Worm (Caenorhabditis elegans) whole organism, young adult: ENCODE measurements around the gene cyp-13A11.

Experiments
- C06A6.2 ChIP-seq: fragments of 200-800 bp; sonication (Bioruptor generic); conservative IDR thresholded peaks from 2 replicates; pipeline ENCODE4 v1.3.6; 2022; ENCODE audit warnings: missing genetic modification characterization, missing compliant biosample characterization
- F22D6.2 ChIP-seq: sonication (generic microtip); optimal IDR thresholded peaks from 2 replicates; lab custom pipeline; 2016; ENCODE audit warnings: mild to moderate bottlenecking, missing genetic modification characterization, missing compliant biosample characterization
- F23B12.7 ChIP-seq: sonication (generic microtip); optimal IDR thresholded peaks from 2 replicates; lab custom pipeline; 2017; ENCODE audit warnings: missing genetic modification characterization, mild to moderate bottlenecking, missing compliant biosample characterization, antibody characterized with exemption, moderate library complexity; ENCODE audit not compliant: insufficient read depth
- F33H1.4 ChIP-seq: fragments of 200-800 bp; sonication (Bioruptor generic); IDR thresholded peaks from 2 replicates; pipeline ENCODE4 v1.3.6; 2022; ENCODE audit warnings: missing genetic modification reagents, missing genetic modification characterization, missing compliant biosample characterization
- F37B4.10 ChIP-seq: fragments of 200-800 bp; sonication (Bioruptor generic); IDR thresholded peaks from 2 replicates; pipeline ENCODE4 v1.3.6; 2022; ENCODE audit warnings: missing genetic modification characterization, missing compliant biosample characterization
- F55B11.4 ChIP-seq: sonication (generic microtip); optimal IDR thresholded peaks from 2 replicates; lab custom pipeline; 2016; ENCODE audit warnings: missing compliant biosample characterization, missing genetic modification characterization, borderline replicate concordance; ENCODE audit not compliant: insufficient read depth
- Y67H2A.10 ChIP-seq: fragments of 200-800 bp; sonication (Bioruptor generic); conservative IDR thresholded peaks from 2 replicates; pipeline ENCODE4 v1.3.6; 2022; ENCODE audit warnings: missing genetic modification reagents, missing genetic modification characterization, missing compliant biosample characterization
- Y95B8A.8 ChIP-seq: fragments of 200-800 bp; sonication (Bioruptor generic); IDR thresholded peaks from 2 replicates; pipeline ENCODE4 v1.3.6; 2022; ENCODE audit warnings: missing genetic modification reagents, missing genetic modification characterization, missing compliant biosample characterization
- ZK185.1 ChIP-seq: sonication (generic microtip); optimal IDR thresholded peaks from 2 replicates; lab custom pipeline; 2016; ENCODE audit warnings: mild to moderate bottlenecking, missing genetic modification characterization, missing compliant biosample characterization; ENCODE audit not compliant: poor library complexity, severe bottlenecking
- akir-1 ChIP-seq: fragments of 200-800 bp; sonication (Bioruptor generic); optimal IDR thresholded peaks from 2 replicates; lab custom pipeline; 2018; ENCODE audit warnings: mild to moderate bottlenecking, missing genetic modification characterization, moderate library complexity, missing compliant biosample characterization
- atf-7 ChIP-seq: sonication (generic microtip); optimal IDR thresholded peaks from 2 replicates; lab custom pipeline; 2017; ENCODE audit warnings: mild to moderate bottlenecking, missing genetic modification characterization, missing compliant biosample characterization
- attf-5 ChIP-seq: fragments of 200-800 bp; sonication (Bioruptor generic); optimal IDR thresholded peaks from 2 replicates; lab custom pipeline; 2018; ENCODE audit warnings: mild to moderate bottlenecking, missing genetic modification characterization, missing compliant biosample characterization
- bed-2 ChIP-seq: fragments of 200-800 bp; sonication (Bioruptor generic); IDR thresholded peaks from 2 replicates; pipeline ENCODE4 v1.3.6; 2022; ENCODE audit warnings: missing genetic modification reagents, missing genetic modification characterization, missing compliant biosample characterization
- cebp-1 ChIP-seq, 2 experiments: fragments of 200-800 bp in 1 of 2; sonication (Bioruptor generic) in 1 of 2; sonication (generic microtip) in 1 of 2; IDR thresholded peaks in 1 of 2; optimal IDR thresholded peaks in 1 of 2; 2 replicates each; pipeline versions ENCODE4 v1.3.6 to Lab custom; 2017 to 2022; ENCODE audit warnings: missing compliant biosample characterization in 2 of 2, missing genetic modification characterization in 2 of 2, mild to moderate bottlenecking in 1 of 2, missing genetic modification reagents in 1 of 2, moderate library complexity in 1 of 2
- dox-1 ChIP-seq: fragments of 200-800 bp; sonication (Bioruptor generic); IDR thresholded peaks from 2 replicates; pipeline ENCODE4 v1.3.6; 2022; ENCODE audit warnings: missing genetic modification reagents, missing genetic modification characterization, missing compliant biosample characterization
- dpff-1 ChIP-seq: sonication (generic microtip); optimal IDR thresholded peaks from 2 replicates; lab custom pipeline; 2017; ENCODE audit warnings: mild to moderate bottlenecking, missing genetic modification characterization, missing compliant biosample characterization
- egl-18 ChIP-seq: fragments of 200-800 bp; sonication (Bioruptor generic); IDR thresholded peaks from 2 replicates; pipeline ENCODE4 v1.3.6; 2022; ENCODE audit warnings: missing genetic modification reagents, missing genetic modification characterization, missing compliant biosample characterization
- ets-4 ChIP-seq: fragments of 200-800 bp; sonication (Bioruptor generic); optimal IDR thresholded peaks from 2 replicates; lab custom pipeline; 2018; ENCODE audit warnings: mild to moderate bottlenecking, missing genetic modification characterization, missing compliant biosample characterization
- hlh-26 ChIP-seq: fragments of 200-800 bp; sonication (Bioruptor generic); conservative IDR thresholded peaks from 2 replicates; pipeline ENCODE4 v1.3.6; 2022; ENCODE audit warnings: missing genetic modification reagents, missing genetic modification characterization, missing compliant biosample characterization
- hmg-1.2 ChIP-seq: fragments of 200-800 bp; sonication (Bioruptor generic); IDR thresholded peaks from 2 replicates; pipeline ENCODE4 v1.3.6; 2022; ENCODE audit warnings: missing genetic modification reagents, missing genetic modification characterization, missing compliant biosample characterization
- hrde-1 ChIP-seq: sonication (generic microtip); optimal IDR thresholded peaks from 2 replicates; lab custom pipeline; 2016; ENCODE audit warnings: missing genetic modification characterization, mild to moderate bottlenecking, missing compliant biosample characterization, moderate library complexity, missing genotype, missing genetic modification reagents, borderline replicate concordance
- hsf-1 ChIP-seq: fragments of 200-800 bp; sonication (Bioruptor generic); IDR thresholded peaks from 2 replicates; pipeline ENCODE4 v1.3.6; 2022; ENCODE audit warnings: missing genetic modification reagents, missing genetic modification characterization, missing compliant biosample characterization
- let-607 ChIP-seq, 2 experiments: fragments of 200-800 bp in 1 of 2; sonication (Bioruptor generic) in 1 of 2; sonication (generic microtip) in 1 of 2; optimal IDR thresholded peaks; 2 replicates each; lab custom pipeline; 2016 to 2018; ENCODE audit warnings: mild to moderate bottlenecking in 2 of 2, missing compliant biosample characterization in 2 of 2, missing genetic modification characterization in 2 of 2, moderate library complexity in 2 of 2, missing genotype in 1 of 2
- lin-26 ChIP-seq: fragments of 200-800 bp; sonication (Bioruptor generic); IDR thresholded peaks from 2 replicates; pipeline ENCODE4 v1.3.6; 2022; ENCODE audit warnings: missing genetic modification reagents, missing genetic modification characterization, missing compliant biosample characterization
- lin-40 ChIP-seq: sonication (generic microtip); optimal IDR thresholded peaks from 2 replicates; lab custom pipeline; 2016; ENCODE audit warnings: missing genetic modification characterization, mild to moderate bottlenecking, missing compliant biosample characterization, missing genotype, missing genetic modification reagents
- lin-54 ChIP-seq: fragments of 200-800 bp; sonication (Bioruptor generic); optimal IDR thresholded peaks from 2 replicates; lab custom pipeline; 2018; ENCODE audit warnings: mild to moderate bottlenecking, missing genetic modification characterization, missing compliant biosample characterization
- lir-1 ChIP-seq: fragments of 200-800 bp; sonication (Bioruptor generic); conservative IDR thresholded peaks from 2 replicates; pipeline ENCODE4 v1.3.6; 2022; ENCODE audit warnings: missing genetic modification reagents, missing genetic modification characterization, missing compliant biosample characterization
- mcd-1 ChIP-seq: fragments of 200-800 bp; sonication (Bioruptor generic); IDR thresholded peaks from 2 replicates; pipeline ENCODE4 v1.3.6; 2022; ENCODE audit warnings: missing genetic modification reagents, missing genetic modification characterization, missing compliant biosample characterization
- mel-28 ChIP-seq: sonication (generic microtip); optimal IDR thresholded peaks from 2 replicates; lab custom pipeline; 2016; ENCODE audit warnings: borderline replicate concordance, mild to moderate bottlenecking, missing genetic modification characterization, missing compliant biosample characterization
- mxl-1 ChIP-seq: sonication (generic microtip); optimal IDR thresholded peaks from 2 replicates; lab custom pipeline; 2016; ENCODE audit warnings: missing genetic modification characterization, missing compliant biosample characterization
- nhr-90 ChIP-seq: sonication (generic microtip); optimal IDR thresholded peaks from 2 replicates; lab custom pipeline; 2016; ENCODE audit warnings: missing genotype, mild to moderate bottlenecking, missing genetic modification characterization, missing compliant biosample characterization
- pbrm-1 ChIP-seq: fragments of 200-800 bp; sonication (Bioruptor generic); IDR thresholded peaks from 2 replicates; pipeline ENCODE4 v1.3.6; 2022; ENCODE audit warnings: missing genetic modification reagents, missing genetic modification characterization, missing compliant biosample characterization
- rpc-1 ChIP-seq, 2 experiments: fragments of 150-350 bp in 1 of 2; sonication (generic microtip) in 1 of 2; optimal IDR thresholded peaks; 2 replicates each; lab custom pipeline; 2014 to 2018; ENCODE audit warnings: missing biosample characterization in 1 of 2, missing genetic modification characterization in 1 of 2, missing genetic modification reagents in 1 of 2, missing genotype in 1 of 2
- snpc-1.1 ChIP-seq: sonication (generic microtip); optimal IDR thresholded peaks from 2 replicates; lab custom pipeline; 2017; ENCODE audit warnings: missing genetic modification characterization, mild to moderate bottlenecking, missing compliant biosample characterization, antibody characterized with exemption, moderate library complexity, missing genotype, missing genetic modification reagents; ENCODE audit not compliant: insufficient read depth
- snpc-1.3 ChIP-seq: sonication (generic microtip); optimal IDR thresholded peaks from 2 replicates; lab custom pipeline; 2017; ENCODE audit warnings: missing genetic modification characterization, mild to moderate bottlenecking, missing compliant biosample characterization, antibody characterized with exemption, moderate library complexity, missing genotype, missing genetic modification reagents; ENCODE audit not compliant: insufficient read depth
- snpc-4 ChIP-seq, 5 experiments: fragments of 150-350 bp in 1 of 5; sonication (generic microtip) in 4 of 5; optimal IDR thresholded peaks; 2 replicates each; lab custom pipeline; 2014 to 2018; ENCODE audit warnings: missing genetic modification characterization in 5 of 5, missing biosample characterization in 3 of 5, antibody characterized with exemption in 2 of 5, mild to moderate bottlenecking in 2 of 5, missing compliant biosample characterization in 2 of 5, missing genotype in 2 of 5, moderate library complexity in 2 of 5, missing genetic modification reagents in 1 of 5
- somi-1 ChIP-seq: fragments of 200-800 bp; sonication (Bioruptor generic); optimal IDR thresholded peaks from 2 replicates; lab custom pipeline; 2018; ENCODE audit warnings: mild to moderate bottlenecking, missing genetic modification characterization, missing compliant biosample characterization
- tbp1 ChIP-seq: fragments of 200-800 bp; sonication (Bioruptor generic); optimal IDR thresholded peaks from 2 replicates; lab custom pipeline; 2018; ENCODE audit warnings: mild to moderate bottlenecking, missing genetic modification characterization, missing compliant biosample characterization
- unc-62 ChIP-seq: fragments of 150-350 bp; optimal IDR thresholded peaks from 2 replicates; lab custom pipeline; 2014; ENCODE audit warnings: missing biosample characterization, missing genetic modification reagents, missing genetic modification characterization
- ztf-22 ChIP-seq: fragments of 200-800 bp; sonication (Bioruptor generic); optimal IDR thresholded peaks from 2 replicates; lab custom pipeline; 2018; ENCODE audit warnings: mild to moderate bottlenecking, missing genetic modification characterization, moderate library complexity, missing compliant biosample characterization
- ztf-25 ChIP-seq: fragments of 200-800 bp; sonication (Bioruptor generic); IDR thresholded peaks from 2 replicates; pipeline ENCODE4 v1.3.6; 2022; ENCODE audit warnings: missing genetic modification reagents, missing genetic modification characterization, missing compliant biosample characterization
- ztf-26 ChIP-seq: sonication (generic microtip); optimal IDR thresholded peaks from 2 replicates; lab custom pipeline; 2017; ENCODE audit warnings: missing genetic modification characterization, missing compliant biosample characterization
- ztf-3 ChIP-seq: fragments of 200-800 bp; sonication (Bioruptor generic); optimal IDR thresholded peaks from 2 replicates; lab custom pipeline; 2018; ENCODE audit warnings: mild to moderate bottlenecking, missing genetic modification characterization, missing compliant biosample characterization

The cyp-13A11 gene

ce11 chrIII:13067884-13068767 lies 47.3 kb downstream of the cyp-13A11 start (continued):
- TF ChIP-seq hmg-1.2: peak; percentile 72
- peak; percentile 3 for TF ChIP-seq ztf-22 (GFP tag; lab: Kevin White, UChicago)
- peak; percentile 62 for TF ChIP-seq pbrm-1 (GFP tag; lab: Robert Waterston, UW)
- TF ChIP-seq dox-1 (GFP tag; lab: Robert Waterston, UW): peak; percentile 66
- peak; percentile 44 for TF ChIP-seq tbp1
- TF ChIP-seq snpc-1.3: peak; percentile 3
- TF ChIP-seq mcd-1 (GFP tag; lab: Robert Waterston, UW): peak; percentile 58
- TF ChIP-seq F33H1.4 (GFP tag; lab: Robert Waterston, UW): no peak
- TF ChIP-seq lin-40 (tag; lab: Kevin White, UChicago): peak; percentile 86
- no peak for TF ChIP-seq mel-28 (tag; lab: Kevin White, UChicago)
- peak; percentile 82 for TF ChIP-seq attf-5 (GFP tag; lab: Kevin White, UChicago)
- peak; percentile 39 to 47 for TF ChIP-seq let-607 (tag; optimal IDR thresholded peaks at IDR 0.05; lab: Kevin White, UChicago)
- peak; percentile 67 for TF ChIP-seq akir-1
- no peak for TF ChIP-seq dpff-1 (tag; lab: Kevin White, UChicago)
- peak; percentile 36 for TF ChIP-seq F23B12.7 (tag; lab: Kevin White, UChicago)
- TF ChIP-seq ztf-3 (GFP tag; lab: Kevin White, UChicago): no peak
- TF ChIP-seq cebp-1 (GFP tag; IDR thresholded peaks at IDR 0.05; lab: Robert Waterston, UW): peak; percentile 23; the same call in 1 of the 2 replicates
- TF ChIP-seq cebp-1 (tag; optimal IDR thresholded peaks at IDR 0.05; lab: Kevin White, UChicago): peak; percentile 79
- TF ChIP-seq ZK185.1 (tag; lab: Kevin White, UChicago): peak; percentile 36
- no peak for TF ChIP-seq F22D6.2 (tag; lab: Kevin White, UChicago)
- TF ChIP-seq mxl-1: no peak
- peak; percentile 12; the same call in 1 of the 2 replicates for TF ChIP-seq bed-2
- no peak for TF ChIP-seq hlh-26 (GFP tag; lab: Robert Waterston, UW)
- no peak for TF ChIP-seq somi-1
- peak; percentile 37; the same call in 1 of the 2 replicates for TF ChIP-seq hsf-1
- TF ChIP-seq lir-1 (GFP tag; lab: Robert Waterston, UW): peak; percentile 99
- no peak for TF ChIP-seq snpc-4 (GFP tag; optimal IDR thresholded peaks at IDR 0.05; lab: Kevin White, UChicago)
- TF ChIP-seq snpc-4 (tag; optimal IDR thresholded peaks at IDR 0.05; lab: Kevin White, UChicago): peak in 3 of 4 experiments; percentile 41 to 60 (median 52)
- TF ChIP-seq lin-26 (GFP tag; lab: Robert Waterston, UW): peak; percentile 55; the same call in 1 of the 2 replicates
- TF ChIP-seq atf-7: no peak
- 0 out of 2 replicates have a peak, but pooled peaks have one; percentile 72 for TF ChIP-seq F37B4.10 (GFP tag; lab: Robert Waterston, UW)
- TF ChIP-seq C06A6.2 (GFP tag; lab: Robert Waterston, UW): peak; percentile 68
- peak; percentile 32 for TF ChIP-seq nhr-90 (tag; lab: Kevin White, UChicago)
- TF ChIP-seq ztf-26 (tag; lab: Kevin White, UChicago): peak; percentile 29
- no peak for TF ChIP-seq ztf-25 (GFP tag; lab: Robert Waterston, UW)
- TF ChIP-seq F55B11.4 (tag; lab: Kevin White, UChicago): no peak
- TF ChIP-seq lin-54 (GFP tag; lab: Kevin White, UChicago): peak; percentile 42
- no peak for TF ChIP-seq rpc-1 (optimal IDR thresholded peaks at IDR 0.05; lab: Kevin White, UChicago)
- no peak for TF ChIP-seq rpc-1 (tag; optimal IDR thresholded peaks at IDR 0.05; lab: Kevin White, UChicago)
- no peak for TF ChIP-seq hrde-1 (tag; lab: Kevin White, UChicago)
- no peak for TF ChIP-seq snpc-1.1
- TF ChIP-seq egl-18 (GFP tag; lab: Robert Waterston, UW): no peak
- no peak for TF ChIP-seq Y95B8A.8 (GFP tag; lab: Robert Waterston, UW)
- no peak for TF ChIP-seq Y67H2A.10
- peak; percentile 53 for TF ChIP-seq ets-4 (GFP tag; lab: Kevin White, UChicago)
- no peak for TF ChIP-seq unc-62 (GFP tag; lab: Kevin White, UChicago)
